Fruit fly (Drosophila melanogaster) whole organism, embryonic: Measurements from ENCODE around the gene trk.

Experiments used
- CG10209 ChIP-seq: fragments of 200-800 bp; sonication (Bioruptor generic); optimal IDR thresholded peaks from 3 replicates; lab custom pipeline; 2017; ENCODE audit warnings: missing biosample characterization, mild to moderate bottlenecking, missing genetic modification characterization, missing genetic modification reagents
- CG11695 ChIP-seq: fragments of 200-800 bp; sonication (Bioruptor generic); IDR thresholded peaks from 3 replicates; pipeline ENCODE4 v1.3.6; 2022; ENCODE audit warnings: missing biosample characterization, missing genetic modification characterization
- CG13287 ChIP-seq: fragments of 200-800 bp; sonication (Bioruptor generic); IDR thresholded peaks from 2 replicates; pipeline ENCODE4 v1.3.6; 2022; ENCODE audit warnings: missing biosample characterization, missing genetic modification characterization; ENCODE audit not compliant: partially characterized antibody
- CG14014 ChIP-seq: fragments of 200-800 bp; sonication (Bioruptor generic); IDR thresholded peaks from 2 replicates; pipeline ENCODE4 v1.3.6; 2022; ENCODE audit warnings: missing biosample characterization, missing genetic modification characterization
- CG15073 ChIP-seq: fragments of 200-800 bp; sonication (Bioruptor generic); optimal IDR thresholded peaks from 2 replicates; lab custom pipeline; 2016; ENCODE audit warnings: missing biosample characterization, missing genetic modification characterization
- CG16779 ChIP-seq: fragments of 200-800 bp; sonication (Bioruptor generic); IDR thresholded peaks from 2 replicates; pipeline ENCODE4 v1.3.6; 2022; ENCODE audit warnings: missing biosample characterization, missing genetic modification characterization
- CG16813 ChIP-seq: fragments of 200-800 bp; sonication (Bioruptor generic); IDR thresholded peaks from 3 replicates; pipeline ENCODE4 v1.3.6; 2022; ENCODE audit warnings: missing biosample characterization, missing genetic modification characterization; ENCODE audit not compliant: partially characterized antibody
- CG18262 ChIP-seq: fragments of 200-800 bp; optimal IDR thresholded peaks from 3 replicates; lab custom pipeline; 2019; ENCODE audit warnings: missing biosample characterization, mild to moderate bottlenecking, missing genetic modification characterization, moderate library complexity
- CG18599 ChIP-seq: fragments of 200-800 bp; sonication (Bioruptor generic); optimal IDR thresholded peaks from 3 replicates; lab custom pipeline; 2017; ENCODE audit warnings: missing biosample characterization, missing genetic modification characterization, mild to moderate bottlenecking, moderate library complexity, missing genetic modification reagents
- CG2129 ChIP-seq: fragments of 200-800 bp; sonication (Bioruptor generic); IDR thresholded peaks from 2 replicates; pipeline ENCODE4 v1.3.6; 2022; ENCODE audit warnings: missing biosample characterization, missing genetic modification characterization; ENCODE audit not compliant: partially characterized antibody
- CG3281 ChIP-seq: fragments of 200-800 bp; sonication (Bioruptor generic); optimal IDR thresholded peaks from 3 replicates; lab custom pipeline; 2017; ENCODE audit warnings: missing biosample characterization, mild to moderate bottlenecking, missing genetic modification characterization
- CG34376 ChIP-seq: fragments of 200-800 bp; sonication (Bioruptor generic); optimal IDR thresholded peaks from 2 replicates; lab custom pipeline; 2018; ENCODE audit warnings: missing biosample characterization, mild to moderate bottlenecking, missing genetic modification characterization
- CG3726 ChIP-seq: fragments of 200-800 bp; sonication (Bioruptor generic); IDR thresholded peaks from 3 replicates; pipeline ENCODE4, ENCODE4 v1.3.6; 2022; ENCODE audit warnings: missing biosample characterization, missing genetic modification characterization
- CG43689 ChIP-seq: fragments of 200-800 bp; sonication (Bioruptor generic); IDR thresholded peaks from 2 replicates; pipeline ENCODE4 v1.3.6; 2022; ENCODE audit warnings: missing biosample characterization, missing genetic modification characterization
- CG6654 ChIP-seq: fragments of 200-800 bp; sonication (Bioruptor generic); optimal IDR thresholded peaks from 2 replicates; lab custom pipeline; 2017; ENCODE audit warnings: missing biosample characterization, mild to moderate bottlenecking, missing genetic modification characterization
- CG6765 ChIP-seq: fragments of 200-800 bp; sonication (Bioruptor generic); optimal IDR thresholded peaks from 3 replicates; lab custom pipeline; 2017; ENCODE audit warnings: missing biosample characterization, mild to moderate bottlenecking, missing genetic modification characterization
- CG8290 ChIP-seq, 3 experiments: fragments of 200-800 bp; sonication (Bioruptor generic); optimal IDR thresholded peaks; 2 replicates each; lab custom pipeline; 2016 to 2019; ENCODE audit warnings: missing biosample characterization in 3 of 3, missing genetic modification characterization in 3 of 3, mild to moderate bottlenecking in 2 of 3, moderate library complexity in 1 of 3
- CG8765 ChIP-seq: fragments of 200-800 bp; sonication (Bioruptor generic); IDR thresholded peaks from 2 replicates; pipeline ENCODE4 v1.3.6; 2022; ENCODE audit warnings: missing biosample characterization, missing genetic modification characterization
- CHES-1-like ChIP-seq: fragments of 200-800 bp; sonication (Bioruptor generic); optimal IDR thresholded peaks from 2 replicates; lab custom pipeline; 2016; ENCODE audit warnings: missing biosample characterization, missing genetic modification characterization
- Dll ChIP-seq: fragments of 200-800 bp; sonication (Bioruptor generic); IDR thresholded peaks from 4 replicates; pipeline ENCODE4 v1.3.6; 2022; ENCODE audit warnings: missing biosample characterization, missing genetic modification characterization; ENCODE audit not compliant: partially characterized antibody
- Doc3 ChIP-seq: fragments of 200-800 bp; sonication (Bioruptor generic); IDR thresholded peaks from 3 replicates; pipeline ENCODE4 v1.3.6; 2022; ENCODE audit warnings: missing biosample characterization, missing genetic modification characterization; ENCODE audit not compliant: partially characterized antibody
- Dref ChIP-seq: fragments of 200-800 bp; sonication (Bioruptor generic); IDR thresholded peaks from 2 replicates; pipeline ENCODE4 v1.3.6; 2022; ENCODE audit warnings: missing biosample characterization, missing genetic modification characterization
- E2f2 ChIP-seq: fragments of 200-800 bp; sonication (Bioruptor generic); IDR thresholded peaks from 2 replicates; pipeline ENCODE4 v1.3.6; 2022; ENCODE audit warnings: missing biosample characterization, missing genetic modification characterization
- Fer1 ChIP-seq: fragments of 200-800 bp; sonication (Bioruptor generic); optimal IDR thresholded peaks from 2 replicates; lab custom pipeline; 2017; ENCODE audit warnings: missing biosample characterization, mild to moderate bottlenecking, missing genetic modification characterization
- NFAT ChIP-seq: fragments of 200-800 bp; sonication (Bioruptor generic); IDR thresholded peaks from 2 replicates; pipeline ENCODE4 v1.3.6; 2022; ENCODE audit warnings: missing biosample characterization, missing genetic modification characterization
- Scr ChIP-seq: fragments of 200-800 bp; sonication (Bioruptor generic); IDR thresholded peaks from 2 replicates; pipeline ENCODE4 v1.3.6; 2022; ENCODE audit warnings: missing biosample characterization, missing genetic modification characterization; ENCODE audit not compliant: partially characterized antibody
- Sin3A ChIP-seq: fragments of >200 bp; optimal IDR thresholded peaks from 2 replicates; lab custom pipeline; 2018
- Sox100B ChIP-seq: fragments of 200-800 bp; sonication (Bioruptor generic); optimal IDR thresholded peaks from 3 replicates; lab custom pipeline; 2018; ENCODE audit warnings: missing biosample characterization, mild to moderate bottlenecking, missing genetic modification characterization
- TFAM ChIP-seq: fragments of 200-800 bp; sonication (Bioruptor generic); optimal IDR thresholded peaks from 2 replicates; lab custom pipeline; 2017; ENCODE audit warnings: missing biosample characterization, missing genetic modification characterization, inconsistent platforms
- btn ChIP-seq: fragments of 200-800 bp; sonication (Bioruptor generic); optimal IDR thresholded peaks from 2 replicates; lab custom pipeline; 2016; ENCODE audit warnings: missing biosample characterization, missing genetic modification characterization
- cad ChIP-seq: fragments of >200 bp; optimal IDR thresholded peaks from 2 replicates; lab custom pipeline; 2017; ENCODE audit warnings: missing biosample characterization, missing genetic modification characterization
- croc ChIP-seq: fragments of 200-800 bp; sonication (Bioruptor generic); conservative IDR thresholded peaks from 3 replicates; pipeline ENCODE4 v1.3.6; 2022; ENCODE audit warnings: missing biosample characterization, missing genetic modification characterization
- crol ChIP-seq: fragments of 200-800 bp; sonication (Bioruptor generic); IDR thresholded peaks from 2 replicates; pipeline ENCODE4 v1.3.6; 2022; ENCODE audit warnings: missing biosample characterization, missing genetic modification characterization
- danr ChIP-seq: fragments of 200-800 bp; sonication (Bioruptor generic); IDR thresholded peaks from 2 replicates; pipeline ENCODE4 v1.3.6; 2022; ENCODE audit warnings: missing biosample characterization, missing genetic modification characterization
- dpn ChIP-seq, 2 experiments: fragments of 200-800 bp; sonication (Bioruptor generic); optimal IDR thresholded peaks; 3 replicates each; lab custom pipeline; 2016; ENCODE audit warnings: missing biosample characterization in 2 of 2, missing genetic modification characterization in 2 of 2
- fd102C ChIP-seq: fragments of 200-800 bp; sonication (Bioruptor generic); optimal IDR thresholded peaks from 2 replicates; lab custom pipeline; 2018; ENCODE audit warnings: missing biosample characterization, mild to moderate bottlenecking, missing genetic modification characterization, moderate library complexity
- ftz-f1 ChIP-seq: fragments of 200-800 bp; sonication (Bioruptor generic); optimal IDR thresholded peaks from 2 replicates; lab custom pipeline; 2016; ENCODE audit warnings: missing biosample characterization, missing genetic modification characterization
- fu2 ChIP-seq: fragments of 200-800 bp; sonication (Bioruptor generic); optimal IDR thresholded peaks from 2 replicates; lab custom pipeline; 2016; ENCODE audit warnings: missing biosample characterization, missing genetic modification characterization
- grau ChIP-seq: fragments of 200-800 bp; optimal IDR thresholded peaks from 3 replicates; lab custom pipeline; 2019; ENCODE audit warnings: missing biosample characterization, mild to moderate bottlenecking, missing genetic modification characterization, moderate library complexity
- hbn ChIP-seq: fragments of 200-800 bp; sonication (Bioruptor generic); IDR thresholded peaks from 2 replicates; pipeline ENCODE4 v1.3.6; 2022; ENCODE audit warnings: missing biosample characterization, missing genetic modification characterization; ENCODE audit not compliant: partially characterized antibody
- ken ChIP-seq: fragments of 200-800 bp; sonication (Bioruptor generic); IDR thresholded peaks from 3 replicates; pipeline ENCODE4 v1.3.6; 2022; ENCODE audit warnings: missing biosample characterization, missing genetic modification characterization
- mam ChIP-seq: fragments of 200-800 bp; sonication (Bioruptor generic); optimal IDR thresholded peaks from 3 replicates; lab custom pipeline; 2016; ENCODE audit warnings: missing biosample characterization, missing genetic modification characterization
- pho ChIP-seq: fragments of 200-800 bp; sonication (Bioruptor generic); optimal IDR thresholded peaks from 2 replicates; lab custom pipeline; 2016; ENCODE audit warnings: missing biosample characterization, missing genetic modification characterization
- phol ChIP-seq: fragments of 200-800 bp; sonication (Bioruptor generic); optimal IDR thresholded peaks from 3 replicates; lab custom pipeline; 2018; ENCODE audit warnings: missing biosample characterization, mild to moderate bottlenecking, missing genetic modification characterization, moderate library complexity
- pita ChIP-seq: fragments of 200-800 bp; sonication (Bioruptor generic); optimal IDR thresholded peaks from 2 replicates; lab custom pipeline; 2017; ENCODE audit warnings: missing biosample characterization, mild to moderate bottlenecking, missing genetic modification characterization
- rib ChIP-seq: fragments of 200-800 bp; sonication (Bioruptor generic); IDR thresholded peaks from 2 replicates; pipeline ENCODE4 v1.3.6; 2022; ENCODE audit warnings: missing biosample characterization, missing genetic modification characterization
- schlank ChIP-seq: fragments of 200-800 bp; sonication (Bioruptor generic); optimal IDR thresholded peaks from 2 replicates; lab custom pipeline; 2018; ENCODE audit warnings: missing biosample characterization, mild to moderate bottlenecking, missing genetic modification characterization
- seq ChIP-seq: fragments of 200-800 bp; sonication (Bioruptor generic); IDR thresholded peaks from 2 replicates; pipeline ENCODE4 v1.3.6; 2022; ENCODE audit warnings: missing biosample characterization, missing genetic modification characterization
- slbo ChIP-seq: fragments of 200-800 bp; sonication (Bioruptor generic); IDR thresholded peaks from 2 replicates; pipeline ENCODE4 v1.3.6; 2022; ENCODE audit warnings: missing biosample characterization, missing genetic modification characterization
- so ChIP-seq: fragments of 200-800 bp; sonication (Bioruptor generic); IDR thresholded peaks from 3 replicates; pipeline ENCODE4 v1.3.6; 2022; ENCODE audit warnings: missing biosample characterization, missing genetic modification characterization
- sqz ChIP-seq: fragments of 200-800 bp; sonication (Bioruptor generic); optimal IDR thresholded peaks from 3 replicates; lab custom pipeline; 2018; ENCODE audit warnings: missing biosample characterization, mild to moderate bottlenecking, missing genetic modification characterization
- sug ChIP-seq: fragments of 200-800 bp; optimal IDR thresholded peaks from 2 replicates; lab custom pipeline; 2019; ENCODE audit warnings: missing biosample characterization, mild to moderate bottlenecking, missing genetic modification characterization, moderate library complexity

The trk gene

DNA sequence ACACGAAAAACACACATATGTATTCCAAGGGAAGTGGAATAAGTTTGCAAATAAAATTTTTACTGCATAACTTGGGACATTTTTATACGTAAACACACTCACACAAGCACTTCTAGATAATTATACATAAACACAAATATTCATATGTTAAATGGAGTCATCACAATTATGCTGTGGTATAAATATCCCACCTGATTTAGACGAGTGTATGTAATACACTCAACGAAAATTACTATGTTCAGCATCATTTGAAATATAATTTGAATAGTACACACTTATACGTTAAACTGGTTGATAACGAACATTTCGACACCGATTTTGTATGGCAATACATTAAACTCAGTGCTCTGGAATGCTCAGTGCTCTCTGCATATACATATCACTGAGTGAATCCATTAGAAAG, 41.0 kb downstream of the trk start (continued):
- TF ChIP-seq CG34376, result no peak
- TF ChIP-seq Doc3 (GFP tag; lab: Robert Waterston, UW), result no peak
- TF ChIP-seq croc (GFP tag; lab: Robert Waterston, UW), result no peak
- TF ChIP-seq CG8765 (GFP tag; lab: Robert Waterston, UW), result no peak
- peak; percentile 54 for TF ChIP-seq mam
- no peak for TF ChIP-seq sug
- TF ChIP-seq hbn (GFP tag; lab: Robert Waterston, UW), result no peak
- peak; percentile 31 for TF ChIP-seq grau (tag; lab: Kevin White, UChicago)
- TF ChIP-seq TFAM, result no peak
- TF ChIP-seq CG18599 (GFP tag; lab: Kevin White, UChicago), result no peak
- no peak for TF ChIP-seq CG10209
- TF ChIP-seq Fer1 (GFP tag; lab: Kevin White, UChicago), result peak; percentile 31
- TF ChIP-seq danr (GFP tag; lab: Robert Waterston, UW), result no peak
- TF ChIP-seq ken (GFP tag; lab: Robert Waterston, UW), result no peak
- TF ChIP-seq pita (GFP tag; lab: Kevin White, UChicago), result no peak
- TF ChIP-seq CHES-1-like (GFP tag; lab: Kevin White, UChicago), result peak; percentile 19
- no peak for TF ChIP-seq CG6765 (GFP tag; lab: Kevin White, UChicago)
- TF ChIP-seq E2f2 (GFP tag; lab: Robert Waterston, UW), result peak; percentile 21; the same call in 1 of the 2 replicates
- 0 out of 3 replicates have a peak, but pooled peaks have one; percentile 25 for TF ChIP-seq so (GFP tag; lab: Robert Waterston, UW)
- no peak for TF ChIP-seq pho (GFP tag; lab: Kevin White, UChicago)
- TF ChIP-seq btn (GFP tag; lab: Kevin White, UChicago), result no peak
- no peak for TF ChIP-seq CG43689 (GFP tag; lab: Robert Waterston, UW)
- no peak for TF ChIP-seq Sin3A (lab: Kevin White, UChicago)
- TF ChIP-seq CG18262, result peak; percentile 11
- no peak for TF ChIP-seq fd102C
- TF ChIP-seq schlank, result no peak
- TF ChIP-seq CG14014 (GFP tag; lab: Robert Waterston, UW), result no peak; the same call in 1 of the 2 replicates
- TF ChIP-seq CG6654, result no peak
- TF ChIP-seq dpn (GFP tag; optimal IDR thresholded peaks at IDR 0.05; lab: Kevin White, UChicago), result peak; percentile 25 to 32
- TF ChIP-seq Sox100B, result no peak
- TF ChIP-seq CG16779 (GFP tag; lab: Robert Waterston, UW), result no peak
- no peak for TF ChIP-seq CG3726 (GFP tag; lab: Robert Waterston, UW)
- TF ChIP-seq CG3281 (GFP tag; lab: Kevin White, UChicago), result peak; percentile 36
- no peak for TF ChIP-seq NFAT
- TF ChIP-seq crol (GFP tag; lab: Robert Waterston, UW), result no peak
- TF ChIP-seq fu2 (GFP tag; lab: Kevin White, UChicago), result no peak
- no peak for TF ChIP-seq ftz-f1 (GFP tag; lab: Kevin White, UChicago)
- TF ChIP-seq CG15073 (GFP tag; lab: Kevin White, UChicago), result no peak

DNA sequence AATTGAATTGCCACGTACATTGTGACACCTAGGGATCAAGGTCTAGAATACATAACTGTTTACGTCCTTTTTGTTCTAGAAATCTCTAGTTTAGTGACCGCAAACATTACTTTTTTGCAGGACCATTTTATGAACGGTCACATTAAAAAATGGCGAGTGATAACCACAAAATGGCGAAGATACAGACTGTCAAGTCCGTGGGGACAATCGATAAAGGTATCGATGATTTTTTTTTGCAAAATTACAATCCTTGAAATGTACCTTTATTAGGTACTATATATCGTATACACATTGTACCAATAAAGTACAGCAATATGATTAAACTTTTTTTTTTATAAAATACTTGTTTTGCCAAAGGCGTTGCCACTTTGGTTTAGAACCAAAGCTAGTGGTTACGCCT, 41.7 kb downstream of the trk start:
- TF ChIP-seq Dll (GFP tag; lab: Robert Waterston, UW) (peak; percentile 54; the same call in 3 of the 4 replicates), CG13287 (GFP tag; lab: Robert Waterston, UW) (peak; percentile 64), Scr (peak; percentile 64), phol (tag; lab: Kevin White, UChicago) (peak; percentile 99), Dref (GFP tag; lab: Robert Waterston, UW) (peak; percentile 55), sqz (GFP tag; lab: Kevin White, UChicago) (peak; percentile 40), slbo (GFP tag; lab: Robert Waterston, UW) (no peak), seq (GFP tag; lab: Robert Waterston, UW) (peak; percentile 25; the same call in 1 of the 2 replicates), CG11695 (GFP tag; lab: Robert Waterston, UW) (no peak), rib (no peak), CG16813 (GFP tag; lab: Robert Waterston, UW) (peak; percentile 62; the same call in 2 of the 3 replicates), hbn (GFP tag; lab: Robert Waterston, UW) (0 out of 2 replicates have a peak, but pooled peaks have one; percentile 30), CG2129 (GFP tag; lab: Robert Waterston, UW) (0 out of 2 replicates have a peak, but pooled peaks have one; percentile 26), cad (GFP tag; lab: Kevin White, UChicago) (no peak), CG8290 (GFP tag; optimal IDR thresholded peaks at IDR 0.05; lab: Kevin White, UChicago) (peak; percentile 81), CG8290 (tag; optimal IDR thresholded peaks at IDR 0.05; lab: Kevin White, UChicago) (peak; percentile 25 to 72)
